Fruit fly (Drosophila melanogaster) whole organism, embryonic: Measurements from ENCODE around the gene drm.

Experiments
- Aef1 ChIP-seq: fragments of 200-800 bp; sonication (Bioruptor generic); IDR thresholded peaks from 3 replicates; pipeline ENCODE4 v1.3.6; 2022; ENCODE audit warnings: missing biosample characterization, missing genetic modification characterization
- Atf6 ChIP-seq: fragments of 200-800 bp; sonication (Bioruptor generic); IDR thresholded peaks from 2 replicates; pipeline ENCODE4 v1.3.6; 2022; ENCODE audit warnings: missing biosample characterization, missing genetic modification characterization
- CG10431 ChIP-seq: fragments of 200-800 bp; sonication (Bioruptor generic); optimal IDR thresholded peaks from 3 replicates; lab custom pipeline; 2018; ENCODE audit warnings: missing biosample characterization, mild to moderate bottlenecking, missing genetic modification characterization
- CG10979 ChIP-seq: fragments of 200-800 bp; sonication (Bioruptor generic); optimal IDR thresholded peaks from 2 replicates; lab custom pipeline; 2018; ENCODE audit warnings: missing biosample characterization, mild to moderate bottlenecking, missing genetic modification characterization, moderate library complexity
- CG11085 ChIP-seq: fragments of 200-800 bp; sonication (Bioruptor generic); IDR thresholded peaks from 2 replicates; pipeline ENCODE4 v1.3.6; 2022; ENCODE audit warnings: missing biosample characterization, missing genetic modification characterization
- CG12219 ChIP-seq: fragments of 200-800 bp; sonication (Bioruptor generic); optimal IDR thresholded peaks from 3 replicates; lab custom pipeline; 2018; ENCODE audit warnings: missing biosample characterization, mild to moderate bottlenecking, missing genetic modification characterization
- CG1233 ChIP-seq: fragments of 200-800 bp; sonication (Bioruptor generic); optimal IDR thresholded peaks from 4 replicates; lab custom pipeline; 2018; ENCODE audit warnings: missing biosample characterization, mild to moderate bottlenecking, missing genetic modification characterization
- CG12659 ChIP-seq: fragments of 200-800 bp; sonication (Bioruptor generic); optimal IDR thresholded peaks from 3 replicates; lab custom pipeline; 2017; ENCODE audit warnings: mild to moderate bottlenecking, missing biosample characterization, missing genetic modification reagents, missing genetic modification characterization
- CG17186 ChIP-seq: fragments of 200-800 bp; sonication (Bioruptor generic); optimal IDR thresholded peaks from 3 replicates; lab custom pipeline; 2017; ENCODE audit warnings: missing biosample characterization, missing genetic modification reagents, missing genetic modification characterization
- CG17612 ChIP-seq: fragments of 200-800 bp; sonication (Bioruptor generic); IDR thresholded peaks from 2 replicates; pipeline ENCODE4 v1.3.6; 2022; ENCODE audit warnings: missing biosample characterization, missing genetic modification characterization
- CG18476 ChIP-seq: fragments of 200-800 bp; sonication (Bioruptor generic); optimal IDR thresholded peaks from 2 replicates; lab custom pipeline; 2016; ENCODE audit warnings: missing biosample characterization, mild to moderate bottlenecking, missing genetic modification characterization
- CG3065 ChIP-seq: fragments of 200-800 bp; sonication (Bioruptor generic); optimal IDR thresholded peaks from 2 replicates; lab custom pipeline; 2016; ENCODE audit warnings: missing biosample characterization, missing genetic modification characterization
- CG31441 ChIP-seq: fragments of 200-800 bp; sonication (Bioruptor generic); IDR thresholded peaks from 2 replicates; pipeline ENCODE4 v1.3.6; 2022; ENCODE audit warnings: missing biosample characterization, missing genetic modification characterization
- CG32767 ChIP-seq: fragments of 200-800 bp; sonication (Bioruptor generic); IDR thresholded peaks from 2 replicates; pipeline ENCODE4 v1.3.6; 2022; ENCODE audit warnings: missing biosample characterization, missing genetic modification characterization
- CG4328 ChIP-seq: fragments of 200-800 bp; sonication (Bioruptor generic); optimal IDR thresholded peaks from 3 replicates; lab custom pipeline; 2017; ENCODE audit warnings: missing biosample characterization, missing genetic modification reagents, missing genetic modification characterization
- CG4707 ChIP-seq: fragments of 200-800 bp; sonication (Bioruptor generic); optimal IDR thresholded peaks from 2 replicates; lab custom pipeline; 2018; ENCODE audit warnings: missing biosample characterization, mild to moderate bottlenecking, missing genetic modification characterization, moderate library complexity
- CG4854 ChIP-seq: fragments of 200-800 bp; sonication (Bioruptor generic); optimal IDR thresholded peaks from 2 replicates; lab custom pipeline; 2016; ENCODE audit warnings: missing biosample characterization, missing genetic modification characterization, inconsistent platforms
- CG6683 ChIP-seq: fragments of 200-800 bp; sonication (Bioruptor generic); optimal IDR thresholded peaks from 2 replicates; lab custom pipeline; 2017; ENCODE audit warnings: missing biosample characterization, mild to moderate bottlenecking, missing genetic modification characterization, missing genetic modification reagents
- CG7928 ChIP-seq: fragments of 200-800 bp; sonication (Bioruptor generic); optimal IDR thresholded peaks from 2 replicates; lab custom pipeline; 2017; ENCODE audit warnings: missing biosample characterization, mild to moderate bottlenecking, missing genetic modification characterization
- CG8388 ChIP-seq: fragments of 200-800 bp; sonication (Bioruptor generic); optimal IDR thresholded peaks from 2 replicates; lab custom pipeline; 2019; ENCODE audit warnings: missing biosample characterization, mild to moderate bottlenecking, missing genetic modification characterization, moderate library complexity
- D ChIP-seq, 2 experiments: fragments of 200-800 bp in 1 of 2; fragments of >200 bp in 1 of 2; sonication (Bioruptor generic) in 1 of 2; optimal IDR thresholded peaks; 2 replicates in 1 of 2; 3 replicates in 1 of 2; lab custom pipeline; 2017; ENCODE audit warnings: mild to moderate bottlenecking in 1 of 2, missing biosample characterization in 1 of 2, missing genetic modification characterization in 1 of 2, missing genetic modification reagents in 1 of 2
- Deaf1 ChIP-seq: fragments of 200-800 bp; optimal IDR thresholded peaks from 3 replicates; lab custom pipeline; 2019; ENCODE audit warnings: missing biosample characterization, mild to moderate bottlenecking, missing genetic modification characterization, moderate library complexity
- Dp ChIP-seq: fragments of 200-800 bp; sonication (Bioruptor generic); optimal IDR thresholded peaks from 2 replicates; lab custom pipeline; 2018; ENCODE audit warnings: missing biosample characterization, mild to moderate bottlenecking, missing genetic modification characterization, moderate library complexity
- Eip74EF ChIP-seq, 2 experiments: fragments of 200-800 bp in 1 of 2; fragments of >200 bp in 1 of 2; sonication (Bioruptor generic) in 1 of 2; optimal IDR thresholded peaks; 2 replicates each; lab custom pipeline; 2017 to 2019; ENCODE audit warnings: missing biosample characterization in 2 of 2, missing genetic modification characterization in 2 of 2, mild to moderate bottlenecking in 1 of 2, moderate library complexity in 1 of 2
- GATAe ChIP-seq: fragments of 200-800 bp; sonication (Bioruptor generic); conservative IDR thresholded peaks from 2 replicates; pipeline ENCODE4 v1.3.6; 2022; ENCODE audit warnings: missing biosample characterization, missing genetic modification characterization
- HmgD ChIP-seq: fragments of 200-800 bp; sonication (Bioruptor generic); optimal IDR thresholded peaks from 3 replicates; lab custom pipeline; 2016; ENCODE audit warnings: missing biosample characterization, missing genetic modification characterization
- Med ChIP-seq: fragments of 200-800 bp; sonication (Bioruptor generic); peaks from one replicate; lab custom pipeline; 2016; ENCODE audit warnings: missing biosample characterization, missing genetic modification characterization, mild to moderate bottlenecking, inconsistent platforms, moderate library complexity
- Pdp1 ChIP-seq, 2 experiments: fragments of 200-800 bp; sonication (Bioruptor generic); optimal IDR thresholded peaks; 3 replicates each; lab custom pipeline; 2016; ENCODE audit warnings: missing biosample characterization in 2 of 2, missing genetic modification characterization in 2 of 2, mild to moderate bottlenecking in 1 of 2, moderate library complexity in 1 of 2
- ap ChIP-seq: fragments of 200-800 bp; sonication (Bioruptor generic); IDR thresholded peaks from 2 replicates; pipeline ENCODE4 v1.3.6; 2022; ENCODE audit warnings: missing biosample characterization, missing genetic modification characterization
- br ChIP-seq: fragments of >200 bp; optimal IDR thresholded peaks from 2 replicates; lab custom pipeline; 2017
- chn ChIP-seq: fragments of 200-800 bp; sonication (Bioruptor generic); optimal IDR thresholded peaks from 2 replicates; lab custom pipeline; 2016; ENCODE audit warnings: missing biosample characterization, missing genetic modification characterization
- corto ChIP-seq: fragments of 200-800 bp; sonication (Bioruptor generic); optimal IDR thresholded peaks from 2 replicates; lab custom pipeline; 2016; ENCODE audit warnings: missing biosample characterization, mild to moderate bottlenecking, missing genetic modification characterization, moderate library complexity
- crc ChIP-seq: fragments of 200-800 bp; sonication (Bioruptor generic); optimal IDR thresholded peaks from 2 replicates; lab custom pipeline; 2016; ENCODE audit warnings: missing biosample characterization, missing genetic modification characterization
- dimm ChIP-seq: fragments of 200-800 bp; sonication (Bioruptor generic); IDR thresholded peaks from 2 replicates; pipeline ENCODE4 v1.3.6; 2022; ENCODE audit warnings: missing biosample characterization, missing genetic modification characterization
- dpn ChIP-seq, 2 experiments: fragments of 200-800 bp; sonication (Bioruptor generic); optimal IDR thresholded peaks; 3 replicates each; lab custom pipeline; 2016; ENCODE audit warnings: missing biosample characterization in 2 of 2, missing genetic modification characterization in 2 of 2
- ems ChIP-seq: fragments of 200-800 bp; sonication (Bioruptor generic); optimal IDR thresholded peaks from 3 replicates; lab custom pipeline; 2016; ENCODE audit warnings: missing biosample characterization, missing genetic modification characterization
- eyg ChIP-seq: fragments of 200-800 bp; sonication (Bioruptor generic); optimal IDR thresholded peaks from 3 replicates; lab custom pipeline; 2016; ENCODE audit warnings: missing biosample characterization, missing genetic modification characterization
- fu2 ChIP-seq: fragments of 200-800 bp; sonication (Bioruptor generic); optimal IDR thresholded peaks from 2 replicates; lab custom pipeline; 2016; ENCODE audit warnings: missing biosample characterization, missing genetic modification characterization
- gce ChIP-seq: fragments of 200-800 bp; sonication (Bioruptor generic); IDR thresholded peaks from 3 replicates; pipeline ENCODE4 v1.3.6; 2022; ENCODE audit warnings: missing biosample characterization, missing genetic modification characterization
- gfzf ChIP-seq: fragments of 200-800 bp; sonication (Bioruptor generic); optimal IDR thresholded peaks from 2 replicates; lab custom pipeline; 2016; ENCODE audit warnings: missing biosample characterization, mild to moderate bottlenecking, missing genetic modification characterization, moderate library complexity
- grau ChIP-seq: fragments of 200-800 bp; optimal IDR thresholded peaks from 3 replicates; lab custom pipeline; 2019; ENCODE audit warnings: missing biosample characterization, mild to moderate bottlenecking, missing genetic modification characterization, moderate library complexity
- hth ChIP-seq: fragments of >200 bp; optimal IDR thresholded peaks from 2 replicates; lab custom pipeline; 2017; ENCODE audit warnings: inconsistent platforms
- ind ChIP-seq: fragments of 200-800 bp; sonication (Bioruptor generic); optimal IDR thresholded peaks from 3 replicates; lab custom pipeline; 2016; ENCODE audit warnings: missing biosample characterization, missing genetic modification characterization
- mld ChIP-seq: fragments of 200-800 bp; sonication (Bioruptor generic); IDR thresholded peaks from 3 replicates; pipeline ENCODE4 v1.3.6; 2022; ENCODE audit warnings: missing biosample characterization, missing genetic modification characterization; ENCODE audit not compliant: partially characterized antibody
- nom ChIP-seq: fragments of 200-800 bp; sonication (Bioruptor generic); optimal IDR thresholded peaks from 2 replicates; lab custom pipeline; 2017; ENCODE audit warnings: missing biosample characterization, missing genetic modification characterization, mild to moderate bottlenecking, moderate library complexity, missing genetic modification reagents
- oc ChIP-seq: fragments of 200-800 bp; sonication (Bioruptor generic); optimal IDR thresholded peaks from 2 replicates; lab custom pipeline; 2018; ENCODE audit warnings: missing biosample characterization, mild to moderate bottlenecking, missing genetic modification characterization, moderate library complexity
- org-1 ChIP-seq: fragments of 200-800 bp; sonication (Bioruptor generic); optimal IDR thresholded peaks from 2 replicates; lab custom pipeline; 2017; ENCODE audit warnings: missing biosample characterization, missing genetic modification characterization
- p53 ChIP-seq: fragments of 200-800 bp; sonication (Bioruptor generic); optimal IDR thresholded peaks from 2 replicates; lab custom pipeline; 2016; ENCODE audit warnings: missing biosample characterization, missing genetic modification characterization
- pnt ChIP-seq: fragments of 200-800 bp; sonication (Bioruptor generic); optimal IDR thresholded peaks from 3 replicates; lab custom pipeline; 2016; ENCODE audit warnings: missing biosample characterization, missing genetic modification characterization
- salm ChIP-seq: fragments of 200-800 bp; sonication (Bioruptor generic); optimal IDR thresholded peaks from 2 replicates; lab custom pipeline; 2018; ENCODE audit warnings: missing biosample characterization, mild to moderate bottlenecking, missing genetic modification characterization
- sens-2 ChIP-seq: fragments of 200-800 bp; sonication (Bioruptor generic); IDR thresholded peaks from 2 replicates; pipeline ENCODE4 v1.3.6; 2022; ENCODE audit warnings: missing biosample characterization, missing genetic modification characterization

The drm gene

DNA sequence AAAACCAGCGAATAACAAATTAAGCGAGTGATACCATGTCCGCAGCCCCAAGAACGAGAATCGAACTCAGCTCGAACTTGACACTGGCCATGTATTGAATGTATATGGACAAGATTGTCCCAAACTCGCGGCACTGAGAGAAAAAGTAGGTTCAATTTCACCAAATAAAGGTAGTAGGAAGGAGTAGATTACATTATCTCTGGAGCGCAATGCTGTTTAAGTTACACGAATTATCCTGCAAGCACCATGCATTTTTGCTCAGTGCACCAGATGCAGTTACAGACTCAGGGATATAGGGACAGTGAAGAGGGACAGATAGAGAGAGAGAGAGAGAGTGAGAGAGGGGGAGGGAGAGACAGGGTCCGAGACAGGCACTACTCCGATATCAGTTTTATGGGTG, 55.0 kb downstream of the drm start (continued):
- TF ChIP-seq CG10979 (tag; lab: Kevin White, UChicago): peak; percentile 72
- TF ChIP-seq CG32767: no peak
- no peak for TF ChIP-seq salm (tag; lab: Kevin White, UChicago)
- peak; percentile 32 for TF ChIP-seq CG1233
- TF ChIP-seq CG4707 (GFP tag; lab: Kevin White, UChicago): no peak
- TF ChIP-seq D (optimal IDR thresholded peaks at IDR 0.05; lab: Kevin White, UChicago): no peak
- peak; percentile 33 for TF ChIP-seq D (GFP tag; optimal IDR thresholded peaks at IDR 0.05; lab: Kevin White, UChicago)
- TF ChIP-seq CG3065 (GFP tag; lab: Kevin White, UChicago): no peak
- TF ChIP-seq p53 (GFP tag; lab: Kevin White, UChicago): peak; percentile 18
- peak; percentile 41; the same call in 1 of the 2 replicates for TF ChIP-seq CG31441 (GFP tag; lab: Robert Waterston, UW)
- TF ChIP-seq CG6683 (GFP tag; lab: Kevin White, UChicago): no peak
- peak; percentile 39 for TF ChIP-seq grau (tag; lab: Kevin White, UChicago)
- TF ChIP-seq Aef1: no peak
- no peak for TF ChIP-seq gfzf (GFP tag; lab: Kevin White, UChicago)
- peak; percentile 53 for TF ChIP-seq chn (GFP tag; lab: Kevin White, UChicago)
- no peak for TF ChIP-seq Dp (GFP tag; lab: Kevin White, UChicago)
- TF ChIP-seq mld (GFP tag; lab: Robert Waterston, UW): no peak
- no peak for TF ChIP-seq CG4328 (GFP tag; lab: Kevin White, UChicago)
- TF ChIP-seq CG10431: no peak
- TF ChIP-seq CG18476 (GFP tag; lab: Kevin White, UChicago): no peak
- TF ChIP-seq eyg (GFP tag; lab: Kevin White, UChicago): no peak
- TF ChIP-seq GATAe: no peak
- TF ChIP-seq CG17186 (GFP tag; lab: Kevin White, UChicago): peak; percentile 27
- no peak for TF ChIP-seq hth
- no peak for TF ChIP-seq dimm (GFP tag; lab: Robert Waterston, UW)
- TF ChIP-seq ind (GFP tag; lab: Kevin White, UChicago): peak; percentile 17
- no peak for TF ChIP-seq br (lab: Kevin White, UChicago)
- 0 out of 2 replicates have a peak, but pooled peaks have one; percentile 13 for TF ChIP-seq sens-2
- peak; percentile 8 for TF ChIP-seq corto (GFP tag; lab: Kevin White, UChicago)
- TF ChIP-seq CG7928 (GFP tag; lab: Kevin White, UChicago): no peak
- TF ChIP-seq oc (tag; lab: Kevin White, UChicago): no peak
- TF ChIP-seq HmgD: peak; percentile 8
- TF ChIP-seq CG12219 (GFP tag; lab: Kevin White, UChicago): peak; percentile 28
- no peak for TF ChIP-seq Eip74EF (GFP tag; optimal IDR thresholded peaks at IDR 0.05; lab: Kevin White, UChicago)
- TF ChIP-seq Med (GFP tag; lab: Kevin White, UChicago): peak; percentile 82
- peak; percentile 66 for TF ChIP-seq nom (GFP tag; lab: Kevin White, UChicago)
- no peak for TF ChIP-seq crc (GFP tag; lab: Kevin White, UChicago)
- no peak for TF ChIP-seq CG17612 (GFP tag; lab: Robert Waterston, UW)
- peak; percentile 71 for TF ChIP-seq pnt (GFP tag; lab: Kevin White, UChicago)
- no peak for TF ChIP-seq Atf6
- no peak for TF ChIP-seq CG4854
- TF ChIP-seq CG8388 (GFP tag; lab: Kevin White, UChicago): peak; percentile 36
- peak; percentile 33 for TF ChIP-seq org-1 (GFP tag; lab: Kevin White, UChicago)
- TF ChIP-seq gce: no peak
- peak; percentile 23 to 38 for TF ChIP-seq dpn (GFP tag; optimal IDR thresholded peaks at IDR 0.05; lab: Kevin White, UChicago)
- no peak for TF ChIP-seq CG11085
- TF ChIP-seq fu2: peak; percentile 1
- TF ChIP-seq Pdp1 (GFP tag; optimal IDR thresholded peaks at IDR 0.05; lab: Kevin White, UChicago): peak; percentile 49 to 63
- no peak for TF ChIP-seq ap (GFP tag; lab: Robert Waterston, UW)
- TF ChIP-seq Deaf1 (tag; lab: Kevin White, UChicago): no peak
- no peak for TF ChIP-seq CG12659 (GFP tag; lab: Kevin White, UChicago)
- TF ChIP-seq ems (GFP tag; lab: Kevin White, UChicago): no peak
